Worm (Caenorhabditis elegans): Measurements from ENCODE around the gene C56C10.6.
"Not testable (repeated sequence)": the region's sequence is repeated elsewhere in the genome, so short reads cannot be mapped to it uniquely, and the experiment has no call there.

C56C10.6 gene

ce11 chrII:6581236-6581635 lies at the start of gene C56C10.6:
Gene C56C10.6, minus strand, starts transcription at chrII:6581336.
- no peak for TF ChIP-seq M03D4.4 (tag; optimal IDR thresholded peaks at IDR 0.05)
- no peak for TF ChIP-seq unc-120 (tag; optimal IDR thresholded peaks at IDR 0.05; ENCODE audit: poor library complexity, severe bottlenecking)
- no peak for TF ChIP-seq unc-39 (tag; optimal IDR thresholded peaks at IDR 0.05)
- TF ChIP-seq ceh-83 (GFP tag; optimal IDR thresholded peaks at IDR 0.05), result no peak
- TF ChIP-seq ces-1 (GFP tag; optimal IDR thresholded peaks at IDR 0.05), result no peak
- no peak for TF ChIP-seq nhr-12 (tag; optimal IDR thresholded peaks at IDR 0.05)
- TF ChIP-seq elt-3 (tag; optimal IDR thresholded peaks at IDR 0.05), result no peak
- TF ChIP-seq sptf-1 (tag; optimal IDR thresholded peaks at IDR 0.05), result no peak
- TF ChIP-seq blmp-1 (tag; optimal IDR thresholded peaks at IDR 0.05), result no peak
- TF ChIP-seq unc-62 (GFP tag; optimal IDR thresholded peaks at IDR 0.05), result no peak

ce11 chrII:6630811-6631210 lies 49.7 kb upstream of the C56C10.6 start, which contains the start of gene T19D12.4:
Gene T19D12.4, plus strand, starts transcription at chrII:6631105.
- TF ChIP-seq ceh-39 (tag; optimal IDR thresholded peaks at IDR 0.05) (no peak), bed-3 (GFP tag; optimal IDR thresholded peaks at IDR 0.05) (no peak), ham-2 (GFP tag; optimal IDR thresholded peaks at IDR 0.05) (no peak), mls-2 (tag; optimal IDR thresholded peaks at IDR 0.05) (no peak), ceh-43 (GFP tag; optimal IDR thresholded peaks at IDR 0.05) (no peak), nhr-76 (tag; optimal IDR thresholded peaks at IDR 0.05) (no peak), nhr-2 (tag; optimal IDR thresholded peaks at IDR 0.05) (no peak), nhr-12 (tag; optimal IDR thresholded peaks at IDR 0.05) (no peak), elt-3 (tag; optimal IDR thresholded peaks at IDR 0.05) (no peak), pha-4 (tag; optimal IDR thresholded peaks at IDR 0.05) (no peak), flh-1 (GFP tag; optimal IDR thresholded peaks at IDR 0.05) (no peak), nhr-28 (tag; optimal IDR thresholded peaks at IDR 0.05) (no peak), cnd-1 (tag; optimal IDR thresholded peaks at IDR 0.05) (no peak), M03D4.4 (tag; optimal IDR thresholded peaks at IDR 0.05) (no peak), zip-8 (tag; optimal IDR thresholded peaks at IDR 0.05) (no peak), tbx-8 (GFP tag; optimal IDR thresholded peaks at IDR 0.05) (no peak), unc-39 (tag; optimal IDR thresholded peaks at IDR 0.05) (no peak), nhr-237 (tag; optimal IDR thresholded peaks at IDR 0.05) (no peak)

ce11 chrII:6629775-6630174 lies 48.6 kb upstream of the C56C10.6 start:
- TF ChIP-seq snpc-4 (tag; optimal IDR thresholded peaks at IDR 0.05) (no peak), M03D4.4 (tag; optimal IDR thresholded peaks at IDR 0.05) (no peak), ztf-11 (tag; optimal IDR thresholded peaks at IDR 0.05) (no peak), unc-39 (tag; optimal IDR thresholded peaks at IDR 0.05) (no peak), lin-13 (tag; optimal IDR thresholded peaks at IDR 0.05) (no peak), mls-2 (tag; optimal IDR thresholded peaks at IDR 0.05) (no peak), nhr-76 (tag; optimal IDR thresholded peaks at IDR 0.05) (no peak), ceh-39 (tag; optimal IDR thresholded peaks at IDR 0.05) (no peak), ceh-83 (GFP tag; optimal IDR thresholded peaks at IDR 0.05) (no peak), unc-120 (tag; optimal IDR thresholded peaks at IDR 0.05; ENCODE audit: poor library complexity, severe bottlenecking) (no peak), cnd-1 (tag; optimal IDR thresholded peaks at IDR 0.05) (no peak), sem-2 (GFP tag; optimal IDR thresholded peaks at IDR 0.05) (no peak), nhr-12 (tag; optimal IDR thresholded peaks at IDR 0.05) (no peak), ces-1 (GFP tag; optimal IDR thresholded peaks at IDR 0.05) (no peak), nhr-237 (tag; optimal IDR thresholded peaks at IDR 0.05) (no peak), lsy-2 (tag; optimal IDR thresholded peaks at IDR 0.05) (no peak)

- TF ChIP-seq cnd-1 (tag; optimal IDR thresholded peaks at IDR 0.05) (no peak), elt-3 (tag; optimal IDR thresholded peaks at IDR 0.05) (no peak)
Observed at ce11 chrII:6628397-6628796, 47.3 kb upstream of the C56C10.6 start.

- not testable (repeated sequence) for TF ChIP-seq ceh-43 (GFP tag; optimal IDR thresholded peaks at IDR 0.05); cnd-1 (tag; optimal IDR thresholded peaks at IDR 0.05); snpc-4 (tag; optimal IDR thresholded peaks at IDR 0.05)
Observed at ce11 chrII:6627182-6627581, 46.0 kb upstream of the C56C10.6 start, which contains the start of the genes F54H5.5 and F54H5.2. Gene F54H5.5, minus strand, starts transcription at chrII:6627282. Gene F54H5.2, plus strand, starts transcription at chrII:6627484.

ce11 chrII:6625302-6625701 lies 44.2 kb upstream of the C56C10.6 start, which contains the start of gene F54H5.14:
Gene F54H5.14, minus strand, starts transcription at chrII:6625402.
- TF ChIP-seq drap-1 (GFP tag; optimal IDR thresholded peaks at IDR 0.05), result no peak
- no peak for TF ChIP-seq nhr-76 (tag; optimal IDR thresholded peaks at IDR 0.05)
- TF ChIP-seq ceh-43 (GFP tag; optimal IDR thresholded peaks at IDR 0.05), result no peak
- TF ChIP-seq unc-120 (tag; optimal IDR thresholded peaks at IDR 0.05; ENCODE audit: poor library complexity, severe bottlenecking), result no peak
